Fruit fly (Drosophila melanogaster) whole organism: ENCODE measurements around the gene Npc2d.
A peak's percentile ranks its signal among the peaks of the same experiment; 100 is the strongest.

Experiments
- CG8478 ChIP-seq: fragments of >200 bp; optimal IDR thresholded peaks from 2 replicates; lab custom pipeline; 2018; ENCODE audit warnings: inconsistent platforms
- Dll ChIP-seq: fragments of >200 bp; optimal IDR thresholded peaks from 2 replicates; lab custom pipeline; 2017
- EcR ChIP-seq, 2 experiments: fragments of >200 bp; optimal IDR thresholded peaks; 2 replicates each; lab custom pipeline; 2017; ENCODE audit warnings: missing biosample characterization in 2 of 2, missing genetic modification characterization in 2 of 2, missing genetic modification reagents in 2 of 2
- pan ChIP-seq: fragments of >200 bp; optimal IDR thresholded peaks from 2 replicates; lab custom pipeline; 2017
- psq ChIP-seq: fragments of >200 bp; optimal IDR thresholded peaks from 2 replicates; lab custom pipeline; 2017
- usp ChIP-seq: fragments of >200 bp; optimal IDR thresholded peaks from 2 replicates; lab custom pipeline; 2017; ENCODE audit warnings: missing biosample characterization, missing genetic modification characterization, mixed read lengths

Npc2d gene

dm6 chr3R:10089171-10089664 lies 33.3 kb upstream of the Npc2d start:
- TF ChIP-seq CG8478 (peak; percentile 62), usp (GFP tag; lab: Kevin White, UChicago) (no peak), psq (lab: Kevin White, UChicago) (no peak), Dll (peak; percentile 94), EcR (GFP tag; optimal IDR thresholded peaks at IDR 0.05; lab: Kevin White, UChicago) (no peak)

- peak; percentile 41 for TF ChIP-seq CG8478
- peak; percentile 37 for TF ChIP-seq Dll
- no peak for TF ChIP-seq usp (GFP tag; lab: Kevin White, UChicago)
These were observed 31.5 kb upstream of the Npc2d start for dm6 chr3R:10087206-10087927.

dm6 chr3R:10086683-10087082 lies 30.8 kb upstream of the Npc2d start:
- TF ChIP-seq usp (GFP tag; lab: Kevin White, UChicago) (no peak), EcR (GFP tag; optimal IDR thresholded peaks at IDR 0.05; lab: Kevin White, UChicago) (no peak), CG8478 (no peak), pan (no peak), Dll (no peak), psq (lab: Kevin White, UChicago) (no peak)

- TF ChIP-seq pan = no peak
- no peak for TF ChIP-seq usp (GFP tag; lab: Kevin White, UChicago)
- TF ChIP-seq Dll = no peak
- TF ChIP-seq psq (lab: Kevin White, UChicago) = no peak
- TF ChIP-seq CG8478 = no peak
- no peak for TF ChIP-seq EcR (GFP tag; optimal IDR thresholded peaks at IDR 0.05; lab: Kevin White, UChicago)
These were observed 30.3 kb upstream of the Npc2d start for dm6 chr3R:10086222-10086621.

dm6 chr3R:10084914-10085313 lies 29.0 kb upstream of the Npc2d start:
- TF ChIP-seq EcR (GFP tag; optimal IDR thresholded peaks at IDR 0.05; lab: Kevin White, UChicago) = no peak
- TF ChIP-seq pan = no peak
- TF ChIP-seq Dll = no peak
- no peak for TF ChIP-seq usp (GFP tag; lab: Kevin White, UChicago)
- no peak for TF ChIP-seq psq (lab: Kevin White, UChicago)
- no peak for TF ChIP-seq CG8478

dm6 chr3R:10084179-10084647 lies 28.3 kb upstream of the Npc2d start:
- no peak for TF ChIP-seq Dll
- no peak for TF ChIP-seq usp (GFP tag; lab: Kevin White, UChicago)
- TF ChIP-seq pan = no peak
- no peak for TF ChIP-seq CG8478
- no peak for TF ChIP-seq EcR (GFP tag; optimal IDR thresholded peaks at IDR 0.05; lab: Kevin White, UChicago)
- TF ChIP-seq psq (lab: Kevin White, UChicago) = no peak

- no peak for TF ChIP-seq pan
- TF ChIP-seq usp (GFP tag; lab: Kevin White, UChicago) = no peak
- no peak for TF ChIP-seq CG8478
- no peak for TF ChIP-seq Dll
- no peak for TF ChIP-seq EcR (GFP tag; optimal IDR thresholded peaks at IDR 0.05; lab: Kevin White, UChicago)
These were observed 27.2 kb upstream of the Npc2d start for dm6 chr3R:10083077-10083476.

dm6 chr3R:10082549-10083075 lies 26.7 kb upstream of the Npc2d start:
- TF ChIP-seq EcR (GFP tag; optimal IDR thresholded peaks at IDR 0.05; lab: Kevin White, UChicago) (no peak), Dll (no peak), usp (GFP tag; lab: Kevin White, UChicago) (no peak), CG8478 (no peak), pan (no peak), psq (lab: Kevin White, UChicago) (no peak)

- no peak for TF ChIP-seq pan
These were observed 25.7 kb upstream of the Npc2d start for dm6 chr3R:10081469-10082111.

dm6 chr3R:10080699-10081098 lies 24.8 kb upstream of the Npc2d start:
- TF ChIP-seq EcR (GFP tag; optimal IDR thresholded peaks at IDR 0.05; lab: Kevin White, UChicago) (no peak), pan (no peak), usp (GFP tag; lab: Kevin White, UChicago) (no peak), psq (lab: Kevin White, UChicago) (no peak), Dll (no peak), CG8478 (no peak)

dm6 chr3R:10079267-10079987 lies 23.5 kb upstream of the Npc2d start:
- TF ChIP-seq usp (GFP tag; lab: Kevin White, UChicago) = no peak
- TF ChIP-seq psq (lab: Kevin White, UChicago) = no peak
- peak; percentile 19 for TF ChIP-seq CG8478

- no peak for TF ChIP-seq psq (lab: Kevin White, UChicago)
- no peak for TF ChIP-seq CG8478
- no peak for TF ChIP-seq EcR (GFP tag; optimal IDR thresholded peaks at IDR 0.05; lab: Kevin White, UChicago)
- no peak for TF ChIP-seq Dll
- no peak for TF ChIP-seq pan
- no peak for TF ChIP-seq usp (GFP tag; lab: Kevin White, UChicago)
These were observed 22.7 kb upstream of the Npc2d start for dm6 chr3R:10078468-10079143.
